Worm (Caenorhabditis elegans) whole organism, L1 larva: ENCODE data around the gene lips-3.

Experiments
- ama-1 ChIP-seq: fragments of 150-350 bp; optimal IDR thresholded peaks from 2 replicates; lab custom pipeline; 2014
- dpl-1 ChIP-seq, 3 experiments: fragments of 150-350 bp in 2 of 3; sonication (generic microtip) in 1 of 3; optimal IDR thresholded peaks; 2 replicates each; lab custom pipeline; 2014 to 2017; ENCODE audit warnings: missing biosample characterization in 3 of 3, missing genetic modification characterization in 3 of 3, missing genetic modification reagents in 3 of 3
- fkh-10 ChIP-seq: sonication (generic microtip); optimal IDR thresholded peaks from 2 replicates; lab custom pipeline; 2017; ENCODE audit warnings: missing biosample characterization, missing genetic modification reagents, missing genetic modification characterization
- lin-35 ChIP-seq, 2 experiments: fragments of 150-350 bp; optimal IDR thresholded peaks; 2 replicates each; lab custom pipeline; 2014; ENCODE audit warnings: missing biosample characterization in 2 of 2, missing genetic modification characterization in 2 of 2, missing genetic modification reagents in 2 of 2
- nhr-47 ChIP-seq: sonication (generic microtip); optimal IDR thresholded peaks from 2 replicates; lab custom pipeline; 2016; ENCODE audit warnings: mild to moderate bottlenecking, missing genetic modification characterization, moderate library complexity, missing compliant biosample characterization
- pax-3 ChIP-seq: fragments of 200-800 bp; sonication (Bioruptor generic); optimal IDR thresholded peaks from 2 replicates; lab custom pipeline; 2018; ENCODE audit warnings: mild to moderate bottlenecking, missing genetic modification characterization, moderate library complexity, missing compliant biosample characterization
- pqm-1 ChIP-seq: sonication (generic microtip); optimal IDR thresholded peaks from 3 replicates; lab custom pipeline; 2017; ENCODE audit warnings: missing biosample characterization, missing genetic modification characterization
- unc-62 ChIP-seq: fragments of 150-350 bp; optimal IDR thresholded peaks from 2 replicates; lab custom pipeline; 2014; ENCODE audit warnings: missing biosample characterization, missing genetic modification reagents, missing genetic modification characterization
- xbp-1 ChIP-seq: sonication (generic microtip); optimal IDR thresholded peaks from 2 replicates; lab custom pipeline; 2016; ENCODE audit warnings: missing genetic modification characterization, missing compliant biosample characterization

ce11 chrIII:4595771-4596227, 20.5 kb upstream of the lips-3 start, which contains the start of gene asb-1:
- no peak for TF ChIP-seq unc-62 (GFP tag; lab: Kevin White, UChicago)
- no peak for TF ChIP-seq pax-3 (tag; lab: Kevin White, UChicago)
- TF ChIP-seq pqm-1 (tag; lab: Kevin White, UChicago) = no peak
- no peak for TF ChIP-seq ama-1 (lab: Kevin White, UChicago)
- no peak for TF ChIP-seq fkh-10 (GFP tag; lab: Kevin White, UChicago)
- TF ChIP-seq nhr-47 (tag; lab: Kevin White, UChicago) = no peak
- no peak for TF ChIP-seq xbp-1 (tag; lab: Kevin White, UChicago)
- TF ChIP-seq dpl-1 (GFP tag; optimal IDR thresholded peaks at IDR 0.05; lab: Kevin White, UChicago) = no peak
- no peak for TF ChIP-seq lin-35 (GFP tag; optimal IDR thresholded peaks at IDR 0.05; lab: Kevin White, UChicago)
